Fruit fly (Drosophila melanogaster) whole organism, embryonic: ENCODE results near the gene CAH1.

ENCODE experiments used
- Atf6 ChIP-seq: fragments of 200-800 bp; sonication (Bioruptor generic); IDR thresholded peaks from 2 replicates; pipeline ENCODE4 v1.3.6; 2022; ENCODE audit warnings: missing biosample characterization, missing genetic modification characterization
- CG10431 ChIP-seq: fragments of 200-800 bp; sonication (Bioruptor generic); optimal IDR thresholded peaks from 3 replicates; lab custom pipeline; 2018; ENCODE audit warnings: missing biosample characterization, mild to moderate bottlenecking, missing genetic modification characterization
- CG11456 ChIP-seq: fragments of 200-800 bp; sonication (Bioruptor generic); IDR thresholded peaks from 3 replicates; pipeline ENCODE4 v1.3.6; 2022; ENCODE audit warnings: missing biosample characterization, missing genetic modification characterization
- CG12236 ChIP-seq: fragments of 200-800 bp; sonication (Bioruptor generic); optimal IDR thresholded peaks from 2 replicates; lab custom pipeline; 2016; ENCODE audit warnings: missing biosample characterization, missing genetic modification characterization
- CG12659 ChIP-seq: fragments of 200-800 bp; sonication (Bioruptor generic); optimal IDR thresholded peaks from 3 replicates; lab custom pipeline; 2017; ENCODE audit warnings: mild to moderate bottlenecking, missing biosample characterization, missing genetic modification reagents, missing genetic modification characterization
- CG12744 ChIP-seq: fragments of 200-800 bp; sonication (Bioruptor generic); optimal IDR thresholded peaks from 2 replicates; lab custom pipeline; 2016; ENCODE audit warnings: missing biosample characterization, missing genetic modification characterization
- CG14441 ChIP-seq: fragments of 200-800 bp; sonication (Bioruptor generic); IDR thresholded peaks from 2 replicates; pipeline ENCODE4 v1.3.6; 2022; ENCODE audit warnings: missing biosample characterization, missing genetic modification characterization
- CG15696 ChIP-seq: fragments of 200-800 bp; sonication (Bioruptor generic); optimal IDR thresholded peaks from 2 replicates; lab custom pipeline; 2019; ENCODE audit warnings: missing biosample characterization, mild to moderate bottlenecking, missing genetic modification characterization, moderate library complexity
- CG1603 ChIP-seq: fragments of 200-800 bp; sonication (Bioruptor generic); optimal IDR thresholded peaks from 2 replicates; lab custom pipeline; 2019; ENCODE audit warnings: missing biosample characterization, mild to moderate bottlenecking, missing genetic modification characterization, moderate library complexity
- CG1792 ChIP-seq: fragments of 200-800 bp; sonication (Bioruptor generic); optimal IDR thresholded peaks from 2 replicates; lab custom pipeline; 2016; ENCODE audit warnings: missing biosample characterization, missing genetic modification characterization
- CG18619 ChIP-seq: fragments of 200-800 bp; sonication (Bioruptor generic); optimal IDR thresholded peaks from 3 replicates; lab custom pipeline; 2017; ENCODE audit warnings: missing biosample characterization, mild to moderate bottlenecking, missing genetic modification characterization
- CG2199 ChIP-seq: fragments of 200-800 bp; sonication (Bioruptor generic); IDR thresholded peaks from 3 replicates; pipeline ENCODE4 v1.3.6; 2022; ENCODE audit warnings: missing biosample characterization, missing genetic modification characterization
- CG30403 ChIP-seq: fragments of 200-800 bp; sonication (Bioruptor generic); optimal IDR thresholded peaks from 3 replicates; lab custom pipeline; 2016; ENCODE audit warnings: missing biosample characterization, missing genetic modification characterization
- CG5953 ChIP-seq: fragments of 200-800 bp; sonication (Bioruptor generic); IDR thresholded peaks from 2 replicates; pipeline ENCODE4 v1.3.6; 2022; ENCODE audit warnings: missing biosample characterization, missing genetic modification characterization
- CG8290 ChIP-seq, 3 experiments: fragments of 200-800 bp; sonication (Bioruptor generic); optimal IDR thresholded peaks; 2 replicates each; lab custom pipeline; 2016 to 2019; ENCODE audit warnings: missing biosample characterization in 3 of 3, missing genetic modification characterization in 3 of 3, mild to moderate bottlenecking in 2 of 3, moderate library complexity in 1 of 3
- CTCF ChIP-seq: fragments of 200-800 bp; sonication (Bioruptor generic); optimal IDR thresholded peaks from 2 replicates; lab custom pipeline; 2017; ENCODE audit warnings: missing biosample characterization, mild to moderate bottlenecking, missing genetic modification characterization, moderate library complexity
- D19A ChIP-seq: fragments of 200-800 bp; optimal IDR thresholded peaks from 3 replicates; lab custom pipeline; 2019; ENCODE audit warnings: missing biosample characterization, mild to moderate bottlenecking, missing genetic modification characterization, moderate library complexity
- D19B ChIP-seq: fragments of 200-800 bp; sonication (Bioruptor generic); optimal IDR thresholded peaks from 2 replicates; lab custom pipeline; 2017; ENCODE audit warnings: missing biosample characterization, mild to moderate bottlenecking, missing genetic modification characterization
- Doc2 ChIP-seq: fragments of 200-800 bp; sonication (Bioruptor generic); IDR thresholded peaks from 2 replicates; pipeline ENCODE4 v1.3.6; 2022; ENCODE audit warnings: missing biosample characterization, missing genetic modification characterization
- Fer1 ChIP-seq: fragments of 200-800 bp; sonication (Bioruptor generic); optimal IDR thresholded peaks from 2 replicates; lab custom pipeline; 2017; ENCODE audit warnings: missing biosample characterization, mild to moderate bottlenecking, missing genetic modification characterization
- Fer2 ChIP-seq: fragments of 200-800 bp; sonication (Bioruptor generic); optimal IDR thresholded peaks from 2 replicates; lab custom pipeline; 2018; ENCODE audit warnings: missing biosample characterization, mild to moderate bottlenecking, missing genetic modification characterization, moderate library complexity
- GATAe ChIP-seq: fragments of 200-800 bp; sonication (Bioruptor generic); conservative IDR thresholded peaks from 2 replicates; pipeline ENCODE4 v1.3.6; 2022; ENCODE audit warnings: missing biosample characterization, missing genetic modification characterization
- Gug ChIP-seq: fragments of 200-800 bp; sonication (Bioruptor generic); IDR thresholded peaks from 4 replicates; pipeline ENCODE4 v1.3.6; 2022; ENCODE audit warnings: missing biosample characterization, missing genetic modification characterization
- HHEX ChIP-seq: fragments of 200-800 bp; sonication (Bioruptor generic); optimal IDR thresholded peaks from 3 replicates; lab custom pipeline; 2017; ENCODE audit warnings: missing biosample characterization, mild to moderate bottlenecking, missing genetic modification characterization, missing genetic modification reagents
- Hey ChIP-seq: fragments of 200-800 bp; sonication (Bioruptor generic); optimal IDR thresholded peaks from 3 replicates; lab custom pipeline; 2018; ENCODE audit warnings: missing biosample characterization, mild to moderate bottlenecking, missing genetic modification characterization
- Hmx ChIP-seq: fragments of 200-800 bp; sonication (Bioruptor generic); optimal IDR thresholded peaks from 2 replicates; lab custom pipeline; 2016; ENCODE audit warnings: missing biosample characterization, missing genetic modification characterization
- Hsf ChIP-seq: fragments of 200-800 bp; sonication (Bioruptor generic); optimal IDR thresholded peaks from 3 replicates; lab custom pipeline; 2016; ENCODE audit warnings: missing biosample characterization, missing genetic modification characterization
- NK7.1 ChIP-seq: fragments of 200-800 bp; sonication (Bioruptor generic); optimal IDR thresholded peaks from 3 replicates; lab custom pipeline; 2016; ENCODE audit warnings: missing biosample characterization, missing genetic modification characterization
- Nf-YB ChIP-seq: fragments of 200-800 bp; sonication (Bioruptor generic); optimal IDR thresholded peaks from 3 replicates; lab custom pipeline; 2019; ENCODE audit warnings: missing biosample characterization, mild to moderate bottlenecking, missing genetic modification characterization, moderate library complexity
- Optix ChIP-seq: fragments of 200-800 bp; sonication (Bioruptor generic); IDR thresholded peaks from 3 replicates; pipeline ENCODE4 v1.3.6; 2022; ENCODE audit warnings: missing biosample characterization, missing genetic modification characterization
- Sox100B ChIP-seq: fragments of 200-800 bp; sonication (Bioruptor generic); optimal IDR thresholded peaks from 3 replicates; lab custom pipeline; 2018; ENCODE audit warnings: missing biosample characterization, mild to moderate bottlenecking, missing genetic modification characterization
- Spps ChIP-seq: fragments of 200-800 bp; sonication (Bioruptor generic); optimal IDR thresholded peaks from 2 replicates; lab custom pipeline; 2018; ENCODE audit warnings: missing biosample characterization, mild to moderate bottlenecking, missing genetic modification characterization
- Trl ChIP-seq, 3 experiments: fragments of >200 bp in 2 of 3; fragments of 200-800 bp in 1 of 3; sonication (Bioruptor generic) in 1 of 3; optimal IDR thresholded peaks; 2 replicates in 1 of 3; 3 replicates in 2 of 3; lab custom pipeline; 2016 to 2017; ENCODE audit warnings: missing biosample characterization in 1 of 3, missing genetic modification characterization in 1 of 3
- YL-1 ChIP-seq: fragments of 200-800 bp; sonication (Bioruptor generic); optimal IDR thresholded peaks from 3 replicates; lab custom pipeline; 2017; ENCODE audit warnings: missing biosample characterization, mild to moderate bottlenecking, missing genetic modification characterization
- abd-A ChIP-seq: fragments of 200-800 bp; sonication (Bioruptor generic); optimal IDR thresholded peaks from 3 replicates; lab custom pipeline; 2019; ENCODE audit warnings: missing biosample characterization, mild to moderate bottlenecking, missing genetic modification characterization, moderate library complexity
- ac ChIP-seq: fragments of 200-800 bp; sonication (Bioruptor generic); optimal IDR thresholded peaks from 3 replicates; lab custom pipeline; 2017; ENCODE audit warnings: missing biosample characterization, mild to moderate bottlenecking, missing genetic modification characterization
- az2 ChIP-seq: fragments of 200-800 bp; sonication (Bioruptor generic); optimal IDR thresholded peaks from 3 replicates; lab custom pipeline; 2016; ENCODE audit warnings: missing biosample characterization, missing genetic modification characterization
- crp ChIP-seq, 2 experiments: fragments of 200-800 bp; sonication (Bioruptor generic); optimal IDR thresholded peaks; 2 replicates in 1 of 2; 3 replicates in 1 of 2; lab custom pipeline; 2017; ENCODE audit warnings: missing biosample characterization in 2 of 2, missing genetic modification characterization in 2 of 2, mild to moderate bottlenecking in 1 of 2, moderate library complexity in 1 of 2
- ems ChIP-seq: fragments of 200-800 bp; sonication (Bioruptor generic); optimal IDR thresholded peaks from 3 replicates; lab custom pipeline; 2016; ENCODE audit warnings: missing biosample characterization, missing genetic modification characterization
- gro ChIP-seq: fragments of 200-800 bp; sonication (Bioruptor generic); optimal IDR thresholded peaks from 2 replicates; lab custom pipeline; 2016; ENCODE audit warnings: missing biosample characterization, missing genetic modification characterization
- gsb-n ChIP-seq: fragments of 200-800 bp; sonication (Bioruptor generic); optimal IDR thresholded peaks from 3 replicates; lab custom pipeline; 2018; ENCODE audit warnings: missing biosample characterization, mild to moderate bottlenecking, missing genetic modification characterization
- inv ChIP-seq: fragments of 200-800 bp; sonication (Bioruptor generic); IDR thresholded peaks from 2 replicates; pipeline ENCODE4 v1.3.6; 2022; ENCODE audit warnings: missing biosample characterization, missing genetic modification characterization; ENCODE audit not compliant: partially characterized antibody
- lab ChIP-seq: fragments of 200-800 bp; sonication (Bioruptor generic); optimal IDR thresholded peaks from 3 replicates; lab custom pipeline; 2017; ENCODE audit warnings: missing biosample characterization, missing genetic modification characterization, mild to moderate bottlenecking, moderate library complexity, missing genetic modification reagents
- nmo ChIP-seq: fragments of 200-800 bp; sonication (Bioruptor generic); optimal IDR thresholded peaks from 2 replicates; lab custom pipeline; 2018; ENCODE audit warnings: missing biosample characterization, mild to moderate bottlenecking, missing genetic modification characterization, moderate library complexity
- row ChIP-seq: fragments of 200-800 bp; sonication (Bioruptor generic); IDR thresholded peaks from 3 replicates; pipeline ENCODE4 v1.3.6; 2022; ENCODE audit warnings: missing biosample characterization, missing genetic modification characterization
- salm ChIP-seq: fragments of 200-800 bp; sonication (Bioruptor generic); optimal IDR thresholded peaks from 2 replicates; lab custom pipeline; 2018; ENCODE audit warnings: missing biosample characterization, mild to moderate bottlenecking, missing genetic modification characterization
- unpg ChIP-seq: fragments of 200-800 bp; sonication (Bioruptor generic); optimal IDR thresholded peaks from 3 replicates; lab custom pipeline; 2018; ENCODE audit warnings: missing biosample characterization, mild to moderate bottlenecking, missing genetic modification characterization, moderate library complexity
- vvl ChIP-seq: fragments of 200-800 bp; sonication (Bioruptor generic); IDR thresholded peaks from 2 replicates; pipeline ENCODE4 v1.3.6; 2022; ENCODE audit warnings: missing biosample characterization, missing genetic modification characterization
- zen2 ChIP-seq: fragments of 200-800 bp; sonication (Bioruptor generic); IDR thresholded peaks from 3 replicates; pipeline ENCODE4 v1.3.6; 2022; ENCODE audit warnings: missing biosample characterization, missing genetic modification characterization; ENCODE audit not compliant: partially characterized antibody

The CAH1 gene

dm6 chr2L:13838647-13839390, 35.4 kb downstream of the CAH1 start (continued):
- TF ChIP-seq zen2 (no peak), salm (tag; lab: Kevin White, UChicago) (peak; percentile 22), CG14441 (GFP tag; lab: Robert Waterston, UW) (peak; percentile 19; the same call in 1 of the 2 replicates), CG18619 (peak; percentile 34), abd-A (tag; lab: Kevin White, UChicago) (peak; percentile 38), Hmx (no peak), Doc2 (GFP tag; lab: Robert Waterston, UW) (no peak), YL-1 (GFP tag; lab: Kevin White, UChicago) (no peak), CG11456 (no peak), Atf6 (GFP tag; lab: Robert Waterston, UW) (no peak), Hey (tag; lab: Kevin White, UChicago) (no peak), Nf-YB (GFP tag; lab: Kevin White, UChicago) (no peak), Hsf (GFP tag; lab: Kevin White, UChicago) (no peak), CG1603 (peak; percentile 43), CG8290 (GFP tag; optimal IDR thresholded peaks at IDR 0.05; lab: Kevin White, UChicago) (peak; percentile 14), CG8290 (tag; optimal IDR thresholded peaks at IDR 0.05; lab: Kevin White, UChicago) (peak in 1 of 2 experiments; percentile 55), ac (peak; percentile 18), CG12744 (no peak), CG12659 (GFP tag; lab: Kevin White, UChicago) (peak; percentile 24), Gug (GFP tag; lab: Robert Waterston, UW) (peak; percentile 22; the same call in 1 of the 4 replicates), nmo (no peak), gro (no peak), vvl (GFP tag; lab: Robert Waterston, UW) (no peak), CG10431 (no peak), CG2199 (GFP tag; lab: Robert Waterston, UW) (0 out of 3 replicates have a peak, but pooled peaks have one; percentile 18), az2 (no peak), D19B (GFP tag; lab: Kevin White, UChicago) (no peak), ems (GFP tag; lab: Kevin White, UChicago) (peak; percentile 13), CG12236 (no peak), Trl (optimal IDR thresholded peaks at IDR 0.05; lab: Kevin White, UChicago) (no peak), Trl (GFP tag; optimal IDR thresholded peaks at IDR 0.05; lab: Kevin White, UChicago) (peak; percentile 19), CG1792 (GFP tag; lab: Kevin White, UChicago) (peak; percentile 5), GATAe (GFP tag; lab: Robert Waterston, UW) (no peak; the same call in 1 of the 2 replicates), Fer1 (GFP tag; lab: Kevin White, UChicago) (peak; percentile 39), HHEX (GFP tag; lab: Kevin White, UChicago) (peak; percentile 56), Spps (no peak), Fer2 (tag; lab: Kevin White, UChicago) (no peak), CG30403 (peak; percentile 12), gsb-n (peak; percentile 33), Sox100B (GFP tag; lab: Kevin White, UChicago) (no peak), row (GFP tag; lab: Robert Waterston, UW) (peak; percentile 53), CTCF (no peak), lab (peak; percentile 67), Optix (GFP tag; lab: Robert Waterston, UW) (no peak), CG5953 (GFP tag; lab: Robert Waterston, UW) (no peak), crp (GFP tag; optimal IDR thresholded peaks at IDR 0.05; lab: Kevin White, UChicago) (no peak), CG15696 (peak; percentile 46), inv (GFP tag; lab: Robert Waterston, UW) (no peak), unpg (GFP tag; lab: Kevin White, UChicago) (no peak), NK7.1 (GFP tag; lab: Kevin White, UChicago) (peak; percentile 4), D19A (tag; lab: Kevin White, UChicago) (peak; percentile 80)
